Fruit fly (Drosophila melanogaster) whole organism, embryonic: ENCODE data around the gene Inx7.
A peak's percentile ranks its signal among the peaks of the same experiment; 100 is the strongest.

ENCODE experiments used
- Aef1 ChIP-seq: fragments of 200-800 bp; sonication (Bioruptor generic); IDR thresholded peaks from 3 replicates; pipeline ENCODE4 v1.3.6; 2022; ENCODE audit warnings: missing biosample characterization, missing genetic modification characterization
- CG12071 ChIP-seq: fragments of 200-800 bp; sonication (Bioruptor generic); optimal IDR thresholded peaks from 3 replicates; lab custom pipeline; 2018; ENCODE audit warnings: missing biosample characterization, mild to moderate bottlenecking, missing genetic modification characterization
- CG12219 ChIP-seq: fragments of 200-800 bp; sonication (Bioruptor generic); optimal IDR thresholded peaks from 3 replicates; lab custom pipeline; 2018; ENCODE audit warnings: missing biosample characterization, mild to moderate bottlenecking, missing genetic modification characterization
- CG13296 ChIP-seq: fragments of 200-800 bp; sonication (Bioruptor generic); optimal IDR thresholded peaks from 3 replicates; lab custom pipeline; 2018; ENCODE audit warnings: missing biosample characterization, mild to moderate bottlenecking, missing genetic modification characterization
- CG14667 ChIP-seq: fragments of 200-800 bp; sonication (Bioruptor generic); IDR thresholded peaks from 2 replicates; pipeline ENCODE4 v1.3.6; 2022; ENCODE audit warnings: missing biosample characterization, missing genetic modification characterization
- CG14860 ChIP-seq: fragments of 200-800 bp; sonication (Bioruptor generic); IDR thresholded peaks from 3 replicates; pipeline ENCODE4 v1.3.6; 2022; ENCODE audit warnings: missing biosample characterization, missing genetic modification characterization; ENCODE audit not compliant: partially characterized antibody
- CG17186 ChIP-seq: fragments of 200-800 bp; sonication (Bioruptor generic); optimal IDR thresholded peaks from 3 replicates; lab custom pipeline; 2017; ENCODE audit warnings: missing biosample characterization, missing genetic modification reagents, missing genetic modification characterization
- CG17328 ChIP-seq: fragments of 200-800 bp; sonication (Bioruptor generic); IDR thresholded peaks from 2 replicates; pipeline ENCODE4 v1.3.6; 2022; ENCODE audit warnings: missing biosample characterization, missing genetic modification characterization
- CG30403 ChIP-seq: fragments of 200-800 bp; sonication (Bioruptor generic); optimal IDR thresholded peaks from 3 replicates; lab custom pipeline; 2016; ENCODE audit warnings: missing biosample characterization, missing genetic modification characterization
- CG31388 ChIP-seq: fragments of 200-800 bp; sonication (Bioruptor generic); optimal IDR thresholded peaks from 2 replicates; lab custom pipeline; 2016; ENCODE audit warnings: missing biosample characterization, missing genetic modification characterization
- CG3281 ChIP-seq: fragments of 200-800 bp; sonication (Bioruptor generic); optimal IDR thresholded peaks from 3 replicates; lab custom pipeline; 2017; ENCODE audit warnings: missing biosample characterization, mild to moderate bottlenecking, missing genetic modification characterization
- CG34224 ChIP-seq: fragments of 200-800 bp; sonication (Bioruptor generic); IDR thresholded peaks from 3 replicates; pipeline ENCODE4 v1.3.6; 2022; ENCODE audit warnings: missing biosample characterization, missing genetic modification characterization; ENCODE audit not compliant: partially characterized antibody
- CG42726 ChIP-seq: fragments of 200-800 bp; sonication (Bioruptor generic); IDR thresholded peaks from 2 replicates; pipeline ENCODE4 v1.3.6; 2022; ENCODE audit warnings: missing biosample characterization, missing genetic modification characterization; ENCODE audit not compliant: partially characterized antibody
- CG4282 ChIP-seq: fragments of 200-800 bp; sonication (Bioruptor generic); optimal IDR thresholded peaks from 2 replicates; lab custom pipeline; 2016; ENCODE audit warnings: missing biosample characterization, missing genetic modification characterization
- CG4360 ChIP-seq: fragments of 200-800 bp; sonication (Bioruptor generic); IDR thresholded peaks from 2 replicates; pipeline ENCODE4 v1.3.6; 2022; ENCODE audit warnings: missing biosample characterization, missing genetic modification characterization
- CG43689 ChIP-seq: fragments of 200-800 bp; sonication (Bioruptor generic); IDR thresholded peaks from 2 replicates; pipeline ENCODE4 v1.3.6; 2022; ENCODE audit warnings: missing biosample characterization, missing genetic modification characterization
- CG4707 ChIP-seq: fragments of 200-800 bp; sonication (Bioruptor generic); optimal IDR thresholded peaks from 2 replicates; lab custom pipeline; 2018; ENCODE audit warnings: missing biosample characterization, mild to moderate bottlenecking, missing genetic modification characterization, moderate library complexity
- CG6654 ChIP-seq: fragments of 200-800 bp; sonication (Bioruptor generic); optimal IDR thresholded peaks from 2 replicates; lab custom pipeline; 2017; ENCODE audit warnings: missing biosample characterization, mild to moderate bottlenecking, missing genetic modification characterization
- CG6813 ChIP-seq: fragments of 200-800 bp; sonication (Bioruptor generic); optimal IDR thresholded peaks from 2 replicates; lab custom pipeline; 2017; ENCODE audit warnings: missing biosample characterization, missing genetic modification characterization, mild to moderate bottlenecking, moderate library complexity, missing genetic modification reagents
- CG7556 ChIP-seq: fragments of 200-800 bp; sonication (Bioruptor generic); optimal IDR thresholded peaks from 2 replicates; lab custom pipeline; 2017; ENCODE audit warnings: missing biosample characterization, mild to moderate bottlenecking, missing genetic modification characterization
- CG9727 ChIP-seq: fragments of 200-800 bp; sonication (Bioruptor generic); optimal IDR thresholded peaks from 3 replicates; lab custom pipeline; 2017; ENCODE audit warnings: missing biosample characterization, mild to moderate bottlenecking, missing genetic modification characterization
- CTCF ChIP-seq: fragments of 200-800 bp; sonication (Bioruptor generic); optimal IDR thresholded peaks from 2 replicates; lab custom pipeline; 2017; ENCODE audit warnings: missing biosample characterization, mild to moderate bottlenecking, missing genetic modification characterization, moderate library complexity
- Dfd ChIP-seq, 2 experiments: fragments of >200 bp; optimal IDR thresholded peaks; 2 replicates each; lab custom pipeline; 2017; ENCODE audit warnings: missing biosample characterization in 2 of 2, missing genetic modification characterization in 2 of 2
- Dref ChIP-seq: fragments of 200-800 bp; sonication (Bioruptor generic); IDR thresholded peaks from 2 replicates; pipeline ENCODE4 v1.3.6; 2022; ENCODE audit warnings: missing biosample characterization, missing genetic modification characterization
- ERR ChIP-seq: fragments of 200-800 bp; sonication (Bioruptor generic); optimal IDR thresholded peaks from 2 replicates; lab custom pipeline; 2016; ENCODE audit warnings: missing biosample characterization, missing genetic modification characterization
- Hand ChIP-seq: fragments of 200-800 bp; sonication (Bioruptor generic); optimal IDR thresholded peaks from 2 replicates; lab custom pipeline; 2017; ENCODE audit warnings: mild to moderate bottlenecking, missing biosample characterization, missing genetic modification reagents, missing genetic modification characterization
- Kr ChIP-seq: fragments of 200-800 bp; sonication (Bioruptor generic); optimal IDR thresholded peaks from 2 replicates; lab custom pipeline; 2017; ENCODE audit warnings: missing biosample characterization, mild to moderate bottlenecking, missing genetic modification characterization
- Lhr ChIP-seq: fragments of 200-800 bp; sonication (Bioruptor generic); optimal IDR thresholded peaks from 3 replicates; lab custom pipeline; 2017; ENCODE audit warnings: mild to moderate bottlenecking, missing biosample characterization, missing genetic modification reagents, missing genetic modification characterization
- NK7.1 ChIP-seq: fragments of 200-800 bp; sonication (Bioruptor generic); optimal IDR thresholded peaks from 3 replicates; lab custom pipeline; 2016; ENCODE audit warnings: missing biosample characterization, missing genetic modification characterization
- Nf-YA ChIP-seq: fragments of 200-800 bp; sonication (Bioruptor generic); IDR thresholded peaks from 2 replicates; pipeline ENCODE4 v1.3.6; 2022; ENCODE audit warnings: missing biosample characterization, missing genetic modification characterization
- Ravus ChIP-seq: fragments of 200-800 bp; sonication (Bioruptor generic); IDR thresholded peaks from 2 replicates; pipeline ENCODE4 v1.3.6; 2022; ENCODE audit warnings: missing biosample characterization, missing genetic modification characterization
- Tbp ChIP-seq: fragments of >200 bp; optimal IDR thresholded peaks from 2 replicates; lab custom pipeline; 2018; ENCODE audit warnings: missing biosample characterization, missing genetic modification characterization
- ac ChIP-seq: fragments of 200-800 bp; sonication (Bioruptor generic); optimal IDR thresholded peaks from 3 replicates; lab custom pipeline; 2017; ENCODE audit warnings: missing biosample characterization, mild to moderate bottlenecking, missing genetic modification characterization
- al ChIP-seq: fragments of 200-800 bp; sonication (Bioruptor generic); IDR thresholded peaks from 2 replicates; pipeline ENCODE4 v1.3.6; 2022; ENCODE audit warnings: missing biosample characterization, missing genetic modification characterization
- chm ChIP-seq: fragments of 200-800 bp; sonication (Bioruptor generic); IDR thresholded peaks from 2 replicates; pipeline ENCODE4 v1.3.6; 2022; ENCODE audit warnings: missing biosample characterization, missing genetic modification characterization
- dmrt99B ChIP-seq: fragments of 200-800 bp; sonication (Bioruptor generic); optimal IDR thresholded peaks from 2 replicates; lab custom pipeline; 2018; ENCODE audit warnings: missing biosample characterization, mild to moderate bottlenecking, missing genetic modification characterization, moderate library complexity
- dysf ChIP-seq: fragments of 200-800 bp; sonication (Bioruptor generic); IDR thresholded peaks from 3 replicates; pipeline ENCODE4 v1.3.6; 2022; ENCODE audit warnings: missing biosample characterization, missing genetic modification characterization
- en ChIP-seq: fragments of 200-800 bp; sonication (Bioruptor generic); optimal IDR thresholded peaks from 2 replicates; lab custom pipeline; 2016; ENCODE audit warnings: missing biosample characterization, missing genetic modification characterization
- her ChIP-seq: fragments of 200-800 bp; sonication (Bioruptor generic); optimal IDR thresholded peaks from 2 replicates; lab custom pipeline; 2016; ENCODE audit warnings: missing biosample characterization, missing genetic modification characterization
- klu ChIP-seq: fragments of 200-800 bp; sonication (Bioruptor generic); IDR thresholded peaks from 2 replicates; pipeline ENCODE4 v1.3.6; 2022; ENCODE audit warnings: missing biosample characterization, missing genetic modification characterization
- lab ChIP-seq: fragments of 200-800 bp; sonication (Bioruptor generic); optimal IDR thresholded peaks from 3 replicates; lab custom pipeline; 2017; ENCODE audit warnings: missing biosample characterization, missing genetic modification characterization, mild to moderate bottlenecking, moderate library complexity, missing genetic modification reagents
- lov ChIP-seq, 2 experiments: fragments of 200-800 bp in 1 of 2; fragments of >200 bp in 1 of 2; sonication (Bioruptor generic) in 1 of 2; IDR thresholded peaks in 1 of 2; optimal IDR thresholded peaks in 1 of 2; 2 replicates in 1 of 2; 3 replicates in 1 of 2; pipeline versions ENCODE4 v1.3.6 to Lab custom; 2017 to 2022; ENCODE audit warnings: missing biosample characterization in 1 of 2, missing genetic modification characterization in 1 of 2
- pan ChIP-seq, 4 experiments: fragments of >200 bp in 3 of 4; fragments of 200-800 bp in 1 of 4; sonication (Bioruptor generic) in 1 of 4; optimal IDR thresholded peaks in 3 of 4; IDR thresholded peaks in 1 of 4; 2 replicates each; pipeline versions ENCODE4 v1.3.6 to Lab custom; 2017 to 2022; ENCODE audit warnings: missing biosample characterization in 2 of 4, missing genetic modification characterization in 2 of 4, mixed read lengths in 1 of 4
- phol ChIP-seq: fragments of 200-800 bp; sonication (Bioruptor generic); optimal IDR thresholded peaks from 3 replicates; lab custom pipeline; 2018; ENCODE audit warnings: missing biosample characterization, mild to moderate bottlenecking, missing genetic modification characterization, moderate library complexity
- ro ChIP-seq: fragments of 200-800 bp; sonication (Bioruptor generic); IDR thresholded peaks from 2 replicates; pipeline ENCODE4 v1.3.6; 2022; ENCODE audit warnings: missing biosample characterization, missing genetic modification characterization
- slbo ChIP-seq: fragments of 200-800 bp; sonication (Bioruptor generic); IDR thresholded peaks from 2 replicates; pipeline ENCODE4 v1.3.6; 2022; ENCODE audit warnings: missing biosample characterization, missing genetic modification characterization
- sob ChIP-seq: fragments of 200-800 bp; sonication (Bioruptor generic); IDR thresholded peaks from 2 replicates; pipeline ENCODE4 v1.3.6; 2022; ENCODE audit warnings: missing biosample characterization, missing genetic modification characterization
- sr ChIP-seq: fragments of 200-800 bp; sonication (Bioruptor generic); IDR thresholded peaks from 3 replicates; pipeline ENCODE4 v1.3.6; 2022; ENCODE audit warnings: missing biosample characterization, missing genetic modification characterization
- vnd ChIP-seq: fragments of 200-800 bp; sonication (Bioruptor generic); IDR thresholded peaks from 3 replicates; pipeline ENCODE4 v1.3.6; 2022; ENCODE audit warnings: missing biosample characterization, missing genetic modification characterization; ENCODE audit not compliant: partially characterized antibody
- z ChIP-seq: fragments of 200-800 bp; sonication (Bioruptor generic); IDR thresholded peaks from 3 replicates; pipeline ENCODE4 v1.3.6; 2022; ENCODE audit warnings: missing biosample characterization, missing genetic modification characterization
- zen ChIP-seq: fragments of 200-800 bp; sonication (Bioruptor generic); optimal IDR thresholded peaks from 3 replicates; lab custom pipeline; 2018; ENCODE audit warnings: missing biosample characterization, mild to moderate bottlenecking, missing genetic modification characterization, moderate library complexity

Inx7 gene

dm6 chrX:6998492-6998852 lies 5.1 kb upstream of the Inx7 start, which contains the start of gene Inx2 (continued):
- TF ChIP-seq phol (tag; lab: Kevin White, UChicago): no peak
- TF ChIP-seq CG43689 (GFP tag; lab: Robert Waterston, UW): no peak
- TF ChIP-seq dmrt99B (tag; lab: Kevin White, UChicago): no peak
- no peak for TF ChIP-seq CG31388
- no peak for TF ChIP-seq Tbp
- TF ChIP-seq Lhr: no peak
- no peak for TF ChIP-seq CG14860 (GFP tag; lab: Robert Waterston, UW)
- TF ChIP-seq Hand: no peak
- peak; percentile 14 for TF ChIP-seq CG6813 (GFP tag; lab: Kevin White, UChicago)
- TF ChIP-seq slbo: no peak
- no peak for TF ChIP-seq CG7556 (GFP tag; lab: Kevin White, UChicago)
- peak; percentile 34; the same call in 1 of the 2 replicates for TF ChIP-seq CG17328 (GFP tag; lab: Robert Waterston, UW)
- no peak for TF ChIP-seq NK7.1 (GFP tag; lab: Kevin White, UChicago)
- no peak for TF ChIP-seq CG14667 (GFP tag; lab: Robert Waterston, UW)
- no peak for TF ChIP-seq lov (optimal IDR thresholded peaks at IDR 0.05; lab: Kevin White, UChicago)
- TF ChIP-seq lov (GFP tag; IDR thresholded peaks at IDR 0.05; lab: Robert Waterston, UW): no peak
- TF ChIP-seq pan (optimal IDR thresholded peaks at IDR 0.05; lab: Kevin White, UChicago): no peak
- TF ChIP-seq pan (GFP tag; optimal IDR thresholded peaks at IDR 0.05 in 1 of 2, IDR thresholded peaks at IDR 0.05 in 1 of 2): peak in 1 of 2 experiments; percentile 20
- peak; percentile 74 for TF ChIP-seq Aef1 (GFP tag; lab: Robert Waterston, UW)
- TF ChIP-seq Dfd (GFP tag; optimal IDR thresholded peaks at IDR 0.05; lab: Kevin White, UChicago): no peak
- no peak for TF ChIP-seq Kr (GFP tag; lab: Kevin White, UChicago)
- TF ChIP-seq her: peak; percentile 52
- peak; percentile 63; the same call in 2 of the 3 replicates for TF ChIP-seq sr
- no peak for TF ChIP-seq CTCF
- TF ChIP-seq CG3281: peak; percentile 38
- peak; percentile 41; the same call in 1 of the 3 replicates for TF ChIP-seq vnd (GFP tag; lab: Robert Waterston, UW)
- TF ChIP-seq en: no peak
- peak; percentile 58 for TF ChIP-seq lab
- TF ChIP-seq klu (GFP tag; lab: Robert Waterston, UW): no peak
- no peak for TF ChIP-seq ro (GFP tag; lab: Robert Waterston, UW)
- peak; percentile 71; the same call in 1 of the 2 replicates for TF ChIP-seq CG42726 (GFP tag; lab: Robert Waterston, UW)
- peak; percentile 63; the same call in 1 of the 2 replicates for TF ChIP-seq sob
- no peak for TF ChIP-seq CG34224 (GFP tag; lab: Robert Waterston, UW)
- TF ChIP-seq Nf-YA (GFP tag; lab: Robert Waterston, UW): no peak
- no peak for TF ChIP-seq CG6654 (GFP tag; lab: Kevin White, UChicago)
- TF ChIP-seq dysf: peak; percentile 26; the same call in 1 of the 3 replicates
- peak; percentile 37 for TF ChIP-seq ERR (GFP tag; lab: Kevin White, UChicago)
- peak; percentile 35 for TF ChIP-seq CG12219 (GFP tag; lab: Kevin White, UChicago)
- peak; percentile 75 for TF ChIP-seq z
- TF ChIP-seq CG30403 (GFP tag; lab: Kevin White, UChicago): no peak
- TF ChIP-seq CG9727: no peak
- TF ChIP-seq CG4360 (GFP tag; lab: Robert Waterston, UW): peak; percentile 87
- TF ChIP-seq al (GFP tag; lab: Robert Waterston, UW): no peak
- no peak for TF ChIP-seq zen
- TF ChIP-seq chm (GFP tag; lab: Robert Waterston, UW): peak; percentile 82
- TF ChIP-seq Ravus (GFP tag; lab: Robert Waterston, UW): no peak
- no peak for TF ChIP-seq Dref (GFP tag; lab: Robert Waterston, UW)
- no peak for TF ChIP-seq CG4707 (GFP tag; lab: Kevin White, UChicago)
- peak; percentile 18 for TF ChIP-seq ac
- TF ChIP-seq CG17186: no peak
- peak; percentile 49 for TF ChIP-seq CG13296 (GFP tag; lab: Kevin White, UChicago)
- TF ChIP-seq CG4282 (GFP tag; lab: Kevin White, UChicago): no peak
- peak; percentile 31 for TF ChIP-seq CG12071 (GFP tag; lab: Kevin White, UChicago)
